Worm (Caenorhabditis elegans): ENCODE results near the gene R13A5.7.

ce11 chrIII:7580586-7580985 is 10.7 kb upstream of the R13A5.7 start:
- TF ChIP-seq ztf-22 (GFP tag; optimal IDR thresholded peaks at IDR 0.05) (no peak), unc-62 (GFP tag; optimal IDR thresholded peaks at IDR 0.05) (no peak)
